Worm (Caenorhabditis elegans) whole organism, L1 larva: ENCODE data around the gene C10A4.9.

Experiments used
- aha-1 ChIP-seq: fragments of 150-350 bp; optimal IDR thresholded peaks from 2 replicates; lab custom pipeline; 2014; ENCODE audit warnings: missing biosample characterization, missing genetic modification characterization
- ceh-82 ChIP-seq, 3 experiments: fragments of 150-350 bp in 1 of 3; sonication (generic microtip) in 2 of 3; optimal IDR thresholded peaks; 2 replicates each; lab custom pipeline; 2014 to 2017; ENCODE audit warnings: missing biosample characterization in 3 of 3, missing genetic modification characterization in 3 of 3
- lin-13 ChIP-seq: fragments of 150-350 bp; optimal IDR thresholded peaks from 2 replicates; lab custom pipeline; 2014; ENCODE audit warnings: missing biosample characterization, missing genetic modification reagents, missing genetic modification characterization
- nhr-19 ChIP-seq: fragments of 200-800 bp; sonication (Bioruptor generic); conservative IDR thresholded peaks from 2 replicates; pipeline ENCODE4 v1.3.6; 2022; ENCODE audit warnings: missing genetic modification characterization, missing compliant biosample characterization
- nhr-90 ChIP-seq: sonication (generic microtip); optimal IDR thresholded peaks from 2 replicates; lab custom pipeline; 2016; ENCODE audit warnings: mild to moderate bottlenecking, missing genetic modification characterization, missing compliant biosample characterization; ENCODE audit not compliant: poor library complexity

DNA sequence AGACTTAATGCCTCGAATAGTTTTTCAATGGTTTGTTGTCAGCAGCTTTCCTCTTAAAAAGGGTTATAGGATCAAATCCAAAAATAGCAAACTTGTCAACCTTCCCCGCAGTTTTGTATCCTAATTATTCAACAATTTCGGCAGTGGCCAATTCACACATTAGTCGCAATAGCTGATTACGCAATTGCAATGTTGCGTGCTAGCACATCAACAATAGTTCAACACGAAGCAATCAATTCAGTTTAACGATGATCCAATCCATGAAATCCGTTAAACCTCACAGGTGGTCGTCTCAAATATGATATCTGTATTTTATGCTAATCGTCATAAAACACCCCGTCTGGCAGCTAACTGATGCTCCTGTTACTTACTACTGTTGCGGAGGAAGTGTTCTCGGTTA, 31.9 kb downstream of the C10A4.9 start:
- TF ChIP-seq nhr-19 (GFP tag; lab: Robert Waterston, UW) (no peak), ceh-82 (tag; optimal IDR thresholded peaks at IDR 0.05; lab: Kevin White, UChicago) (no peak), lin-13 (GFP tag; lab: Kevin White, UChicago) (no peak), aha-1 (tag; lab: Kevin White, UChicago) (no peak), nhr-90 (tag; lab: Kevin White, UChicago) (no peak)
